Fruit fly (Drosophila melanogaster): ENCODE results near the gene CG4678.

Gene CG4678

DNA sequence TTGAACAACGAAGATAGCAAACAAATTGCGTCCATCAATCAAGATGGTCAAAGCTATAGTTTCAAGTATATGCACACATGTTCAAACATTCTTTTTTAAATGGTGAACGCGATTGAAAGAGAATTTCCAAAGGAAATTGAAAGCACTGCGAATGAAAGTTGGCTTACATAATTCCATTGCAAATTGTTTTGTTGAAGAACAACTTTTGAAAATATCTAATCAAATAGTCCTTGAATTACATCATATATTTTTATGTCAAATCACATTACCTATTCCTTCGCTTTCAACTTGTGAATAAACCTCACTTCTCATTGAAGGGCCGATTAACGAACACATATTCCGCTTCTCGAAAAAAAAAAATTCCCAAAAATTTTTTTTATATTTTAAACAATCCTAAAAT lies 44.7 kb downstream of the CG4678 start, which contains the start of gene CG32568:
TSS of gene CG32568 (plus strand) at position 301 of the 400 bp plus-strand sequence.
- TF ChIP-seq toe (GFP tag; optimal IDR thresholded peaks at IDR 0.05) (no peak), CG7045 (GFP tag; optimal IDR thresholded peaks at IDR 0.05) (no peak), CG33017 (tag; optimal IDR thresholded peaks at IDR 0.05) (no peak)

DNA sequence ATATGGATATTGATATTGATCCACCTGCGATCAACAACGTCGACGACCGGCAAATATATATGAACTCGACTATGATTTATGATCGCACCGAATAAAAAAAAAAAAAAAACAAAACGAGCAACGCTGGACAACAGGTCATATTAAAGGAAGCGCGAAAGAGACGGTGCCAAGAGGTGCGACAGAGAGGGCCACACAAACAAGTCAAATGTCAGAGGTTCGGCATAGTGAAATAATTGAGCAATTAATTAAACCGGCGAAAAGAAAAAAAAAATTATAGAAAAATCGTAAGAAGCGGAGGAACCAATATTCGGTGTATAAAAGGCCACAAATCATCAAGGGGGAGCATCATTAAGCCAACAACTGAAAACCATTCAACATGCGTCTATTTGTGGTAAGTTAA lies 46.6 kb downstream of the CG4678 start, which contains the start of gene Twdlalpha:
TSS of gene Twdlalpha (plus strand) at position 301 of the 400 bp plus-strand sequence.
- TF ChIP-seq ovo (GFP tag; optimal IDR thresholded peaks at IDR 0.05) (no peak), toe (GFP tag; optimal IDR thresholded peaks at IDR 0.05) (no peak), bab1 (GFP tag; optimal IDR thresholded peaks at IDR 0.05) (no peak)

DNA sequence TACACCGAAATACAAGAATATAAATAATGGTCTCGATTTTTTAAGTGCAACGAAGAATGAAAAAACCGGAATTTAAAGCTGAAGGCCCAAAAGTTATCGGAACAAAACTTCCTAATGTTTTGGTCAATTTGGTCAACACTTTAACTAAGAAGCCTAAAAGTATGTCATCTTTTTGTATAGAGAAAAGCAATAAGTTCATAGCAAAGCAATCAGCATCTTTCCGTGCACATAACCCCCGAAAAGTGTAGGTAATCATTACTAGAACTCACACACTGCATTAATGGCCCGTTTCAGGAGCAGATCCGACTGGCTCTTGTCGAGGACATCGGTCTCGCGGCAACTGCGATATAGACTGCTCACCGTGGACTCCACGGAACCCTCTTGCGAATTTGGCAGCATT lies 48.4 kb downstream of the CG4678 start:
- TF ChIP-seq CG12768 (GFP tag; optimal IDR thresholded peaks at IDR 0.05) (no peak), tj (GFP tag; optimal IDR thresholded peaks at IDR 0.05) (no peak), CG14711 (tag; optimal IDR thresholded peaks at IDR 0.05) (no peak), CG5204 (GFP tag; optimal IDR thresholded peaks at IDR 0.05) (no peak), CG7045 (GFP tag; optimal IDR thresholded peaks at IDR 0.05) (no peak), cic (GFP tag; optimal IDR thresholded peaks at IDR 0.05) (no peak), Crg-1 (GFP tag; optimal IDR thresholded peaks at IDR 0.05) (no peak), CG1620 (GFP tag; optimal IDR thresholded peaks at IDR 0.05) (no peak), kay (GFP tag; ENCODE audit: borderline replicate concordance) (no peak), Mnt (GFP tag; optimal IDR thresholded peaks at IDR 0.05) (no peak), CG33017 (tag; optimal IDR thresholded peaks at IDR 0.05) (no peak), toe (GFP tag; optimal IDR thresholded peaks at IDR 0.05) (no peak), Hr96 (GFP tag; optimal IDR thresholded peaks at IDR 0.05) (no peak), CG11617 (GFP tag; optimal IDR thresholded peaks at IDR 0.05) (no peak), pad (GFP tag; optimal IDR thresholded peaks at IDR 0.05) (no peak), bab1 (GFP tag; optimal IDR thresholded peaks at IDR 0.05) (no peak), cnc (optimal IDR thresholded peaks at IDR 0.05) (no peak), ovo (GFP tag; optimal IDR thresholded peaks at IDR 0.05) (no peak), CG7101 (tag; optimal IDR thresholded peaks at IDR 0.05) (no peak), Clk (GFP tag; optimal IDR thresholded peaks at IDR 0.05) (no peak)

DNA sequence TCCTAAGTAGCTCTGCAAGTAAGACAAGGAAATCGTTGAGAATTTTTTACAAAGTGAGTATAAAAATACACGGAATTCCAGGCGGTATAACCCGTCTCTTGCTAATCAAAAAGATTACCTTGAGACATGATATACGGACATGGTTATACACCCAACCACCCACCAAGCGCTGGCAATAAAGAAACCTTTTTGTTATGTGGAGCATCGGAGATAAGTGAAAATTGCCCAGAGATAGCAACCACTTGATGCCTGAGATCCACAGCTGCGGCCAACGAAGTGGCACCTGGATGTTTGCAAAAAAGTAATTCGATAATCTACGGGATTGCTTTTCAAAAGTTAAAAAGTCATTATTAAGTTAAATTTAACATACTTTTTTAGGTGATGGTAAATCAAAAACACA lies 50.0 kb downstream of the CG4678 start:
- TF ChIP-seq tj (GFP tag; optimal IDR thresholded peaks at IDR 0.05) (no peak), ovo (GFP tag; optimal IDR thresholded peaks at IDR 0.05) (no peak), Clk (GFP tag; optimal IDR thresholded peaks at IDR 0.05) (no peak), toe (GFP tag; optimal IDR thresholded peaks at IDR 0.05) (no peak), Mnt (GFP tag; optimal IDR thresholded peaks at IDR 0.05) (no peak), Hr96 (GFP tag; optimal IDR thresholded peaks at IDR 0.05) (no peak), CG1620 (GFP tag; optimal IDR thresholded peaks at IDR 0.05) (no peak), Crg-1 (GFP tag; optimal IDR thresholded peaks at IDR 0.05) (no peak), CG11617 (GFP tag; optimal IDR thresholded peaks at IDR 0.05) (no peak), cic (GFP tag; optimal IDR thresholded peaks at IDR 0.05) (no peak), bab1 (GFP tag; optimal IDR thresholded peaks at IDR 0.05) (no peak), cnc (optimal IDR thresholded peaks at IDR 0.05) (no peak), CG7045 (GFP tag; optimal IDR thresholded peaks at IDR 0.05) (no peak), kay (GFP tag; ENCODE audit: borderline replicate concordance) (no peak), CG14711 (tag; optimal IDR thresholded peaks at IDR 0.05) (no peak), pad (GFP tag; optimal IDR thresholded peaks at IDR 0.05) (no peak), CG5204 (GFP tag; optimal IDR thresholded peaks at IDR 0.05) (no peak), CG33017 (tag; optimal IDR thresholded peaks at IDR 0.05) (no peak), CG7101 (tag; optimal IDR thresholded peaks at IDR 0.05) (no peak), CG12768 (GFP tag; optimal IDR thresholded peaks at IDR 0.05) (no peak)

DNA sequence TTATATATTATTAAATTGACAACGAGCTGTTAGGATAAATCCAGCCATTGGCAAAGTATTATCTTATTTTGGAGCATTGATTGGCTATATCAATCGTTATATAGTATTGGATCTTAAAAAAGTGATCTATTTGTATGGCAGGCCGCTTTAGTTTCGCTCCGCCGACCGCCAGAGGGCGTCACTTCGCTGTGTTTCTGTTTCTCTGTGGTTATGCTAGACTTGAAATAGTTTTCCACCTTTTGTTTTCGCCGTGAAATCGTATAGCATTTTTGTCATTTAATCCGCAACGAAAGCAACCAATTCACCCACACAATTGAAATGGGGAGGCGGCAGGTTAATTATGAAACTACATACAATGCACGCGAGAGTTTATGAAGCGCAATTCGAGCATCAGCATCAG lies 50.9 kb downstream of the CG4678 start:
- TF ChIP-seq pad (GFP tag; optimal IDR thresholded peaks at IDR 0.05) = no peak
- no peak for TF ChIP-seq cic (GFP tag; optimal IDR thresholded peaks at IDR 0.05)
- TF ChIP-seq kay (GFP tag; ENCODE audit: borderline replicate concordance) = peak; percentile 50
- no peak for TF ChIP-seq Hr96 (GFP tag; optimal IDR thresholded peaks at IDR 0.05)
- TF ChIP-seq CG33017 (tag; optimal IDR thresholded peaks at IDR 0.05) = no peak
- TF ChIP-seq bab1 (GFP tag; optimal IDR thresholded peaks at IDR 0.05) = peak; percentile 20
- no peak for TF ChIP-seq CG12768 (GFP tag; optimal IDR thresholded peaks at IDR 0.05)
- no peak for TF ChIP-seq Mnt (GFP tag; optimal IDR thresholded peaks at IDR 0.05)
- no peak for TF ChIP-seq CG7101 (tag; optimal IDR thresholded peaks at IDR 0.05)
- TF ChIP-seq CG1620 (GFP tag; optimal IDR thresholded peaks at IDR 0.05) = no peak
- no peak for TF ChIP-seq CG14711 (tag; optimal IDR thresholded peaks at IDR 0.05)
- TF ChIP-seq cnc (optimal IDR thresholded peaks at IDR 0.05) = no peak
- no peak for TF ChIP-seq ovo (GFP tag; optimal IDR thresholded peaks at IDR 0.05)
- TF ChIP-seq CG7045 (GFP tag; optimal IDR thresholded peaks at IDR 0.05) = no peak
- no peak for TF ChIP-seq toe (GFP tag; optimal IDR thresholded peaks at IDR 0.05)
- TF ChIP-seq tj (GFP tag; optimal IDR thresholded peaks at IDR 0.05) = no peak

DNA sequence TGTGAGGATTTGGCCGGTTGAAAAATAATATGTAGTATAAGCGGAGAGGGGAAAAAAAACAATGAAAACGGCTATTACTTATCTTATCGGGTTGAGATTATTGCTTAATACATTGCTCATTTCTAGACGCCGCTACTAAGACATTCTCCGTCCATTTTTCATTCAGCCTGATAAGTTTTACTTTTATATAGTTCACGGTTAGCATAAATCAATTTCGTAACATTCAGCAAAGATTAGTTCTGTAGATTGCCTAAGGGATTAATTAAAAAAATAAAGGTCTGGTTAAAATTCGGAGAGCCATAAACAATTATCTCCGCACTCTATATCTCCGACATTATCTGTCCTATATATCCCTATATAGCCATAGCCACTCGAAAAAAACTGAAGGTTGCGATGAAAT lies 51.5 kb downstream of the CG4678 start:
- TF ChIP-seq cic (GFP tag; optimal IDR thresholded peaks at IDR 0.05) (no peak), ovo (GFP tag; optimal IDR thresholded peaks at IDR 0.05) (no peak), CG1620 (GFP tag; optimal IDR thresholded peaks at IDR 0.05) (no peak), pad (GFP tag; optimal IDR thresholded peaks at IDR 0.05) (no peak), kay (GFP tag; ENCODE audit: borderline replicate concordance) (no peak)

DNA sequence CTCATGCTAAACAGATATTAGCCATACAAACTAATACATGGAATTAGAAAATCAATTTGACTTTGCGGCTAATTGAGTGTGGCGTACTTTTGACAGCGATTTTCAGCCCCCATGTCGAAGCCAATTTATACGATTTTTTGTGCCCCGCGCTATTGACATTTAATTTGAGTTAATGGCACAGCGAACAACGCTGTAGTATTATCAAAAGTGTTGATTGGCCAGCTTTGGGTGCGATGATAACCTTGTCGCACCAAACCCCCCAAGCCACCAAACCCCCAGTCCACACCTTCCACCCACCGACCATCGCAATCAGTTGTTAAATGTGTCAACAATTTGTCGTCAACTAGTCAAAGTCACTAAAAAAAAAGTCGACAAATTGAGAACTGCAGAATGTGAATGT lies 53.4 kb downstream of the CG4678 start:
- TF ChIP-seq CG14711 (tag; optimal IDR thresholded peaks at IDR 0.05) (no peak), Mnt (GFP tag; optimal IDR thresholded peaks at IDR 0.05) (peak; percentile 5), CG7101 (tag; optimal IDR thresholded peaks at IDR 0.05) (peak; percentile 20), tj (GFP tag; optimal IDR thresholded peaks at IDR 0.05) (peak; percentile 38), cic (GFP tag; optimal IDR thresholded peaks at IDR 0.05) (peak; percentile 28), bab1 (GFP tag; optimal IDR thresholded peaks at IDR 0.05) (no peak), CG5204 (GFP tag; optimal IDR thresholded peaks at IDR 0.05) (no peak)
